Worm (Caenorhabditis elegans): ENCODE measurements around the gene tiar-2.
"Not testable (repeated sequence)": the region's sequence is repeated elsewhere in the genome, so short reads cannot be mapped to it uniquely, and the experiment has no call there.

Gene tiar-2

DNA sequence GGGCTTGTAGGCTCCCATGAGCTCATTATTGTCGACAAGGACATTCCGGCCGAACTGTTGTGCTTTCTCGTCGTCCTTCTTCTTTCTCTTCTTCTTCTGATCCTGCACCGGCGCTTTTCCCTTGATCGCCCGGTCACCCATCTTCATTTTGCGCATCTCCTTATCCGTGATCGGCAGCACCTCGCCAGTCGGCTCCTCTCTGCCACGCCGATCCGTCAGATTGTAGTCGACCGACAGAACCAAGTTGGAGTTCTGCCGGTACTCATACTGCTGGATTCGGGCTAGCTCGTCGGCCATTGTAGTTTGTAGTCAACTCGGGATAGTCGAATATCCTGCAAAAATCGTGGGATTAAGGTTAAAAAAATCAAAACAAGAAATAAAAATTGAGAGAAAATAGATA lies 31.9 kb upstream of the tiar-2 start, which contains the start of gene snrp-200:
Gene snrp-200 (minus strand): TSS at position 332 of the 400 bp plus-strand sequence.
- TF ChIP-seq ahr-1 (tag; optimal IDR thresholded peaks at IDR 0.05) (no peak), che-1 (tag; optimal IDR thresholded peaks at IDR 0.05) (no peak), ztf-16 (tag; optimal IDR thresholded peaks at IDR 0.05) (no peak), npax-4 (tag; optimal IDR thresholded peaks at IDR 0.05) (no peak), ets-4 (tag; optimal IDR thresholded peaks at IDR 0.05) (no peak), C08G9.2 (tag; optimal IDR thresholded peaks at IDR 0.05) (no peak), pax-1 (tag; optimal IDR thresholded peaks at IDR 0.05) (no peak), pat-9 (tag; optimal IDR thresholded peaks at IDR 0.05) (no peak), ceh-9 (tag; optimal IDR thresholded peaks at IDR 0.05) (no peak)

DNA sequence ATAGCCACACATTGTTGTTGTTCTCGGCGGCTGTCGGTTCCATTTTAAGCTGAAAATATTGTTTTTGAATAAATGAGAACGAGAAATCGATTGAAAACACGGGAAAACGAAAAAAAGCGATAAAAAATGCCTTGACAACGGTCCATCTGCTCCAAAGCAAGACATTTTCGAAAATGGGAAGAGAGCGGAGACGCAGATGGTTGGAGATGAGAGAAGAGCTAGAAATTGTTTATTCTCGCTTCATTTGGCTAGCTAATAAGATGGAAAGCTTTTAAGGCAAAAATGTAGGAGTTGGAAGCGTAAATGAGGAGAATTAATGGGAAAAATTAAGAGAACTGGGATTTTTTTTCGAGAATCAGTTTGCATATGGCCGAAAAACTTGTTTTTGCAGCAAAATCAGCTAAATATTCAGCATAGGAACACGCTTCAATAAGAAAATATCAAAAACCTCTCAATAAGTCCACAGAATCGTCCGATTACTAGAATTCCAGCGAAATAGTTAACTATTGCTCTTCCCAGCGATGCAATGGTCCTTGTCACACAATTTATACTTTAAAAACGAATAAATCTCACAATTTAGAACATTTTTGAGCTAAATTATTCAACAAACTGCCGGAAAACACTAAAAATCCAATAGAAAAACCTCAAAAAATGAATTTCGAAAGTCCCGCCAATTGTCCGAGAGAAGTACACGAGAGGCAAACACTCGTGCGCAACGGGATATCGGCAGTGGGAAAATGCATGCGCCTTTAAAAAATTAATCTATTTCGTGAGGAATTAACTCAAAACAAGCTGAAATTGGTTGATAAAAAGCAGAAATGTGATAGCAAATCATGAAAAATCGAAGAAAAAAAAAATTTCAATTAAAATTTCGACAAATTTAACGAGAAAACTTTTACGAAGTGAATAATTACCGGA lies 29.9 kb upstream of the tiar-2 start, which contains the start of gene pisy-1:
Gene pisy-1 (minus strand): TSS at position 51 of the 918 bp plus-strand sequence.
- TF ChIP-seq nfya-1 (tag; optimal IDR thresholded peaks at IDR 0.05) (peak; percentile 48), ceh-30 (tag; optimal IDR thresholded peaks at IDR 0.05) (no peak), unc-42 (tag; optimal IDR thresholded peaks at IDR 0.05) (peak; percentile 60), ceh-48 (tag; optimal IDR thresholded peaks at IDR 0.05) (no peak), hlh-30 (tag; optimal IDR thresholded peaks at IDR 0.05; ENCODE audit: insufficient read depth) (peak; percentile 64)

DNA sequence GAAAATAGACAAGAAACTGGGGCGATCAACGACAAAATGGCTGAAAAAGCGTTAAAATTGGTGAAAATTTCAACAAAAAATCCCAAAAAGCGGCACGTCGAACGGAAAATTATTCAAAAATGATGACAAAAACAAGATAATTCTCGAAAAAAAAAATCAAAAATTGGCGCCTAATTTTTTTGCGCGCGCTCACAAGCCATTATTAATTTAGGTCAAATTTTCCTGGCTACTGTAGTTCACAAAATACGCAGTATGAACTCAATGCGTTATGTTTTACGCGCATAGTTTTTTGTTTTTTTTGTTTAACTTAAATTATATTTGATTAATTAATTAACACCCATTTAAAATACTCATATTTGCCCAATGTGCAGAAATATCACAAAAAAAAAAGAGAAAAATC lies 29.2 kb upstream of the tiar-2 start:
- TF ChIP-seq ceh-14 (tag; optimal IDR thresholded peaks at IDR 0.05) (no peak), pha-2 (tag; optimal IDR thresholded peaks at IDR 0.05) (no peak), pha-4 (tag; optimal IDR thresholded peaks at IDR 0.05) (no peak), ceh-45 (GFP tag; IDR thresholded peaks at IDR 0.05) (no peak), gmeb-2 (tag; optimal IDR thresholded peaks at IDR 0.05) (no peak), ama-1 (optimal IDR thresholded peaks at IDR 0.05) (no peak), Y22D7AL.16 (tag; optimal IDR thresholded peaks at IDR 0.05) (no peak), nhr-232 (tag; optimal IDR thresholded peaks at IDR 0.05) (no peak), ets-4 (tag; optimal IDR thresholded peaks at IDR 0.05) (no peak), odd-2 (tag; optimal IDR thresholded peaks at IDR 0.05) (no peak), madf-2 (tag; optimal IDR thresholded peaks at IDR 0.05) (no peak), fkh-6 (tag; optimal IDR thresholded peaks at IDR 0.05) (no peak), ztf-16 (tag; optimal IDR thresholded peaks at IDR 0.05) (no peak), ceh-22 (tag; optimal IDR thresholded peaks at IDR 0.05) (no peak)

DNA sequence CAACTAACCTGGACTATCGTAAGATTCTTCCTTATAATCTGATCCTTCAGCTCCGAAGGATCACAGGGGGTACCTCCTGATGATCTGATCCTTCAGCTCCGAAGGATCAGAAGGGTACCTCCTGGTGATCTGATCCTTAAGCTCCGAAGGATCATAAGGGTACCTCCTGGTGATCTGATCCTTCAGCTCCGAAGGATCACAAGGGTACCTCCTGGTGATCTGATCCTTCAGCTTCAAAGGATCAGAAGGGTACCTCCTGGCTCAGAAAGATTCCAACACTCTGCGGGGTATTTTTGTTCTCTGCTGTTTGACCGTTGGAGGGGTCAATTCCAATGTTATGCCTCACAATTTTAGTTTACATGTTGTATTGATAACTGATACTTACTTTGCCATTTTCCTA lies 18.8 kb upstream of the tiar-2 start:
- 0 out of 2 replicates have a peak, but pooled peaks have one; percentile 4 for TF ChIP-seq unc-3 (GFP tag; conservative IDR thresholded peaks at IDR 0.05)
- not testable (repeated sequence) for TF ChIP-seq unc-3 (tag; optimal IDR thresholded peaks at IDR 0.05)

DNA sequence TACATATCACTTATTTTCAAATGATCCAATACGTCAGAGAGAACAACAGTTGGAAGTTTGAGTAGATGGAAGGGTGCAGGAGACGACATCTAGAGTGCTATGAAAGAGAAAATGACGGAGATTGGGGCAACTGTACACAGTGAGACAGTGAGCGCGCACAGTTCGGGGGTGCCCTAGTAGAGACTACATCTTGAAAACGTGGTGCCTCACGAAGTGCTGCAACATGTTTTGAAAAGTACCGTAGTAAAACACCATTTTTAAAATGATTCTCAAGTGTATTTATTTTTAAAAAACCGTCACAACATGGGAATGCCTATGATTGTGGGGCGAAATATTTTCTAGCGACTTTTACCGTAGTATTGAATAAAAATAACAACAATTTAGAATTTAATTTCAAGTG lies 14.8 kb upstream of the tiar-2 start, which contains the start of gene Y46G5A.39:
Gene Y46G5A.39 (minus strand): TSS at position 101 of the 400 bp plus-strand sequence.
- TF ChIP-seq syd-9 (tag; optimal IDR thresholded peaks at IDR 0.05); pat-9 (tag; optimal IDR thresholded peaks at IDR 0.05); sox-2 (GFP tag; IDR thresholded peaks at IDR 0.05): not testable (repeated sequence)

DNA sequence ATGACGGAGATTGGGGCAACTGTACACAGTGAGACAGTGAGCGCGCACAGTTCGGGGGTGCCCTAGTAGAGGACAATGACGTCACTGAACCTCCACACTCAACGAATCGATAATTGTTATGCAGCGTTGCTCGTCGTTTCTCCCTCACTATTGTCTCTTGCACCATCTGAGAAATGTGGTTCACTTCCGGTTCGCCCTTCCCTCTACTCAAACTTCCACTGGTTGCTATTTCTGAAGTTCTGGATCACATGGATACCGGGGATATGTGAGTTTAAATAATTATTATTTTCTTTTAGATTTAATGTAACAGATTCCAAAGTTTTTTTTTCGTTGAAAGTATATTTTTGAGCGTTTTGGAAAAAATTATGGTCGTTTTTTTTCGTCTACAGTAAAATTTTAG lies 12.3 kb upstream of the tiar-2 start, which contains the start of the genes Y46G5A.7 and Y46G5A.8:
Gene Y46G5A.7 (minus strand): TSS at position 153 of the 400 bp plus-strand sequence.
Gene Y46G5A.8 (plus strand): TSS at position 159 of the 400 bp plus-strand sequence.
- TF ChIP-seq unc-3 (GFP tag; conservative IDR thresholded peaks at IDR 0.05): no peak
- TF ChIP-seq unc-3 (tag; optimal IDR thresholded peaks at IDR 0.05): no peak
- TF ChIP-seq ceh-45 (GFP tag; IDR thresholded peaks at IDR 0.05): no peak

Measured in whole organism, late embryonic.